Worm (Caenorhabditis elegans): ENCODE data around the gene F56D2.5.

Gene F56D2.5

DNA sequence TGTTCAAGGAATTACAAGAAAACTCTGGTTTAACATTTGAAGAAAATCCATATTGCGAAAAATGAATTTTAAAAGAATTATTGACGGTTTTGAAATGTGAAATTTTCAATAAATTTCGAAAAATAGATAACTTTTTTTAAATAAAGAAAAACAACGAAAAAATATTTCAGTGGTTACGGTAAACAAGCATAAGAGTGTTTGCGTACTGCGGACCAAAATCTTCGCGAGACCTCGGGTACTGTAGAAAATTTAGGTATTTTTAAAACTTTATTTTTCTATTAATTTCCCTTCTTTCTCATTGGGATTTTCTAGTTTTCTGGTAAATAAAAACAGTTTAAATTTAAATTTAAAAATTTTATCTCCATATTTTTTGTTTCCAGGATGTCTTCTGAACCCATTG is 22.9 kb upstream of the F56D2.5 start, which contains the start of gene xnd-1 (continued):
- TF ChIP-seq nhr-179 (tag; optimal IDR thresholded peaks at IDR 0.05) (no peak), rec-8 (tag; optimal IDR thresholded peaks at IDR 0.05) (no peak), B0019.2 (GFP tag; conservative IDR thresholded peaks at IDR 0.05) (peak; percentile 54; the same call in 1 of the 2 replicates), hmg-1.2 (GFP tag; IDR thresholded peaks at IDR 0.05) (no peak)

DNA sequence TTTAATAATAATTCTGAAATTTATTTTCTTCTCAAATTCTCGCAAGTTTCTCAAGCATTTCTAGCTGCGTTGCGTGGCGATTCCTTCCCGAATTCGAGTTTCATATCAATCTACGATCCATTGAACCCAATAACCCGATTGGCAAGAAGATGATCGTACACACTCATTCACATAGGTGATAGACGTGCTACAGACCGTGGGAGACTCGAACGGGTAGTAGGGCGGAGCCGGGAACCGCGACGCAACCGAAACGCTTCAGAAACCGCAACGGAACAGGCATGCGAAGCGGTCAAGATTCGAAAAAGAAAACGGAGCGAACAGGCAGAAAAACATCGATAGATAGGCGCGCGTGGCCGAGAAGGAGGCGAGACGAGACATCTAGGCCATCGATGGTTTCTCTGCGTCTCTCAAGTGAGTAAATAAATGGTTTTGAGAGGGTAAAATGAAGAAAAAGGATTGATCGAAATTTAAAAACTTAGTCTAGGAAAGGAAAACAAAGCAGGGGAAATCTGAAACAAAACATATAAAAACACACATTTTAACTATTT is 22.3 kb upstream of the F56D2.5 start, which contains the start of gene madf-11:
TSS of gene madf-11 (minus strand) at position 51 of the 548 bp plus-strand sequence.
- TF ChIP-seq lsl-1 (GFP tag; optimal IDR thresholded peaks at IDR 0.05) = no peak
- TF ChIP-seq lin-26 (GFP tag; IDR thresholded peaks at IDR 0.05) = no peak
- no peak for TF ChIP-seq T07F8.4 (tag; optimal IDR thresholded peaks at IDR 0.05)
- TF ChIP-seq ztf-25 (GFP tag; IDR thresholded peaks at IDR 0.05) = no peak; the same call in 1 of the 2 replicates
- no peak for TF ChIP-seq gei-17 (GFP tag; optimal IDR thresholded peaks at IDR 0.05)
- TF ChIP-seq Y95B8A.8 (GFP tag; IDR thresholded peaks at IDR 0.05) = no peak
- no peak for TF ChIP-seq C17E4.6 (GFP tag; IDR thresholded peaks at IDR 0.05)
- TF ChIP-seq attf-3 (GFP tag; conservative IDR thresholded peaks at IDR 0.05) = peak; percentile 31; the same call in 1 of the 2 replicates
- TF ChIP-seq egl-18 (GFP tag; IDR thresholded peaks at IDR 0.05) = no peak
- no peak for TF ChIP-seq mxl-1 (tag; optimal IDR thresholded peaks at IDR 0.05)
- TF ChIP-seq snpc-4 (GFP tag; optimal IDR thresholded peaks at IDR 0.05) = no peak
- peak in 2 of 4 experiments; percentile 18 to 33 for TF ChIP-seq snpc-4 (tag; optimal IDR thresholded peaks at IDR 0.05)
- 0 out of 2 replicates have a peak, but pooled peaks have one; percentile 17 for TF ChIP-seq K11D2.4 (GFP tag; IDR thresholded peaks at IDR 0.05)
- no peak for TF ChIP-seq him-1 (tag; optimal IDR thresholded peaks at IDR 0.05)
- no peak for TF ChIP-seq repo-1 (tag; optimal IDR thresholded peaks at IDR 0.05)
- no peak for TF ChIP-seq akir-1 (GFP tag; optimal IDR thresholded peaks at IDR 0.05)
- no peak for TF ChIP-seq Y79H2A.3 (GFP tag; conservative IDR thresholded peaks at IDR 0.05)
- TF ChIP-seq tlf-1 (GFP tag; optimal IDR thresholded peaks at IDR 0.05) = no peak
- no peak for TF ChIP-seq egl-44 (GFP tag; IDR thresholded peaks at IDR 0.05)
- TF ChIP-seq nhr-27 (tag; optimal IDR thresholded peaks at IDR 0.05) = no peak
- no peak for TF ChIP-seq hmg-20 (GFP tag; IDR thresholded peaks at IDR 0.05)
- TF ChIP-seq mel-28 (tag; optimal IDR thresholded peaks at IDR 0.05; ENCODE audit: borderline replicate concordance) = no peak
- 0 out of 2 replicates have a peak, but pooled peaks have one; percentile 42 for TF ChIP-seq Y53G8AR.9 (GFP tag; conservative IDR thresholded peaks at IDR 0.05)
- peak; percentile 9 for TF ChIP-seq ztf-18 (tag; optimal IDR thresholded peaks at IDR 0.05)
- TF ChIP-seq F39B2.1 (GFP tag; IDR thresholded peaks at IDR 0.05) = no peak
- no peak for TF ChIP-seq F23B12.7 (tag; optimal IDR thresholded peaks at IDR 0.05; ENCODE audit: insufficient read depth)
- no peak for TF ChIP-seq lag-1 (GFP tag; IDR thresholded peaks at IDR 0.05)
- TF ChIP-seq ztf-22 (GFP tag; optimal IDR thresholded peaks at IDR 0.05) = no peak
- TF ChIP-seq aptf-2 (GFP tag; conservative IDR thresholded peaks at IDR 0.05) = peak; percentile 45; the same call in 1 of the 2 replicates
- TF ChIP-seq lin-35 (GFP tag; optimal IDR thresholded peaks at IDR 0.05) = peak in 1 of 3 experiments; percentile 67
- peak; percentile 53 for TF ChIP-seq nhr-80 (tag; optimal IDR thresholded peaks at IDR 0.05)
- no peak for TF ChIP-seq cebp-2 (GFP tag; IDR thresholded peaks at IDR 0.05)
- no peak for TF ChIP-seq xnd-1 (tag; optimal IDR thresholded peaks at IDR 0.05)
- TF ChIP-seq ceh-100 (GFP tag; IDR thresholded peaks at IDR 0.05) = peak; percentile 19; the same call in 1 of the 2 replicates
- TF ChIP-seq bed-1 (GFP tag; IDR thresholded peaks at IDR 0.05) = no peak
- no peak; the same call in 1 of the 2 replicates for TF ChIP-seq Y67H2A.10 (GFP tag; conservative IDR thresholded peaks at IDR 0.05)
- TF ChIP-seq nhr-90 (tag; optimal IDR thresholded peaks at IDR 0.05) = no peak
- no peak for TF ChIP-seq ztf-3 (GFP tag; optimal IDR thresholded peaks at IDR 0.05)
- TF ChIP-seq B0336.3 (GFP tag; IDR thresholded peaks at IDR 0.05) = no peak
- TF ChIP-seq rec-8 (tag; optimal IDR thresholded peaks at IDR 0.05) = no peak
- no peak for TF ChIP-seq efl-1 (GFP tag; optimal IDR thresholded peaks at IDR 0.05)
- TF ChIP-seq nhr-120 (GFP tag; IDR thresholded peaks at IDR 0.05) = no peak
- no peak for TF ChIP-seq lsy-27 (tag; optimal IDR thresholded peaks at IDR 0.05; ENCODE audit: borderline replicate concordance, insufficient read depth)

All from whole organism, young adult.